Worm (Caenorhabditis elegans) whole organism, young adult: ENCODE data around the gene byn-1.

Experiments used
- B0019.2 ChIP-seq: fragments of 200-800 bp; sonication (Bioruptor generic); conservative IDR thresholded peaks from 2 replicates; pipeline ENCODE4 v1.3.6; 2022; ENCODE audit warnings: missing genetic modification reagents, missing genetic modification characterization, missing compliant biosample characterization
- B0261.1 ChIP-seq: sonication (generic microtip); optimal IDR thresholded peaks from 2 replicates; lab custom pipeline; 2016; ENCODE audit warnings: mild to moderate bottlenecking, missing genetic modification characterization, moderate library complexity, missing compliant biosample characterization
- B0336.3 ChIP-seq: fragments of 200-800 bp; sonication (Bioruptor generic); IDR thresholded peaks from 2 replicates; pipeline ENCODE4 v1.3.6; 2022; ENCODE audit warnings: missing genetic modification characterization, missing compliant biosample characterization
- D2030.7 ChIP-seq: fragments of 200-800 bp; sonication (Bioruptor generic); IDR thresholded peaks from 2 replicates; pipeline ENCODE4 v1.3.6; 2022; ENCODE audit warnings: missing genetic modification reagents, missing genetic modification characterization, missing compliant biosample characterization
- F10E7.11 ChIP-seq: sonication (generic microtip); optimal IDR thresholded peaks from 2 replicates; lab custom pipeline; 2017; ENCODE audit warnings: mild to moderate bottlenecking, missing genetic modification characterization, moderate library complexity, missing compliant biosample characterization
- F37B4.10 ChIP-seq: fragments of 200-800 bp; sonication (Bioruptor generic); IDR thresholded peaks from 2 replicates; pipeline ENCODE4 v1.3.6; 2022; ENCODE audit warnings: missing genetic modification characterization, missing compliant biosample characterization
- F39B2.1 ChIP-seq: fragments of 200-800 bp; sonication (Bioruptor generic); IDR thresholded peaks from 2 replicates; pipeline ENCODE4 v1.3.6; 2022; ENCODE audit warnings: missing genetic modification reagents, missing genetic modification characterization, missing compliant biosample characterization
- F52B5.7 ChIP-seq: sonication (generic microtip); optimal IDR thresholded peaks from 2 replicates; lab custom pipeline; 2016; ENCODE audit warnings: mild to moderate bottlenecking, missing genetic modification characterization, missing compliant biosample characterization
- F55B11.4 ChIP-seq: sonication (generic microtip); optimal IDR thresholded peaks from 2 replicates; lab custom pipeline; 2016; ENCODE audit warnings: missing compliant biosample characterization, missing genetic modification characterization, borderline replicate concordance; ENCODE audit not compliant: insufficient read depth
- F57C9.4 ChIP-seq: sonication (generic microtip); optimal IDR thresholded peaks from 2 replicates; lab custom pipeline; 2017; ENCODE audit warnings: mild to moderate bottlenecking, missing genetic modification characterization, missing compliant biosample characterization
- K12H6.12 ChIP-seq: fragments of 200-800 bp; sonication (Bioruptor generic); optimal IDR thresholded peaks from 2 replicates; lab custom pipeline; 2018; ENCODE audit warnings: mild to moderate bottlenecking, missing genetic modification characterization, missing compliant biosample characterization
- Y53F4B.3 ChIP-seq: fragments of 200-800 bp; sonication (Bioruptor generic); IDR thresholded peaks from 2 replicates; pipeline ENCODE4 v1.3.6; 2022; ENCODE audit warnings: missing genetic modification reagents, missing genetic modification characterization, missing compliant biosample characterization
- Y95B8A.8 ChIP-seq: fragments of 200-800 bp; sonication (Bioruptor generic); IDR thresholded peaks from 2 replicates; pipeline ENCODE4 v1.3.6; 2022; ENCODE audit warnings: missing genetic modification reagents, missing genetic modification characterization, missing compliant biosample characterization
- ama-1 ChIP-seq, 3 experiments: fragments of 150-350 bp in 1 of 3; sonication (generic microtip) in 2 of 3; optimal IDR thresholded peaks; 2 replicates each; lab custom pipeline; 2014 to 2018; ENCODE audit warnings: missing biosample characterization in 2 of 3, missing genetic modification characterization in 2 of 3, missing genetic modification reagents in 2 of 3
- aptf-2 ChIP-seq: fragments of 200-800 bp; sonication (Bioruptor generic); conservative IDR thresholded peaks from 2 replicates; pipeline ENCODE4 v1.3.6; 2022; ENCODE audit warnings: missing genetic modification reagents, missing genetic modification characterization, missing compliant biosample characterization
- aptf-3 ChIP-seq: fragments of 200-800 bp; sonication (Bioruptor generic); IDR thresholded peaks from 2 replicates; pipeline ENCODE4 v1.3.6; 2022; ENCODE audit warnings: missing genetic modification characterization, missing compliant biosample characterization
- bed-1 ChIP-seq: fragments of 200-800 bp; sonication (Bioruptor generic); IDR thresholded peaks from 2 replicates; pipeline ENCODE4 v1.3.6; 2022; ENCODE audit warnings: missing genetic modification reagents, missing genetic modification characterization, missing compliant biosample characterization
- bed-2 ChIP-seq: fragments of 200-800 bp; sonication (Bioruptor generic); IDR thresholded peaks from 2 replicates; pipeline ENCODE4 v1.3.6; 2022; ENCODE audit warnings: missing genetic modification reagents, missing genetic modification characterization, missing compliant biosample characterization
- ceh-100 ChIP-seq: fragments of 200-800 bp; sonication (Bioruptor generic); IDR thresholded peaks from 2 replicates; pipeline ENCODE4 v1.3.6; 2022; ENCODE audit warnings: missing genetic modification reagents, missing genetic modification characterization, missing compliant biosample characterization
- ceh-58 ChIP-seq: fragments of 200-800 bp; sonication (Bioruptor generic); IDR thresholded peaks from 2 replicates; pipeline ENCODE4 v1.3.6; 2022; ENCODE audit warnings: missing genetic modification characterization, missing compliant biosample characterization
- chd-7 ChIP-seq: sonication (generic microtip); optimal IDR thresholded peaks from 2 replicates; lab custom pipeline; 2016; ENCODE audit warnings: mild to moderate bottlenecking, missing genetic modification characterization, moderate library complexity, missing compliant biosample characterization
- die-1 ChIP-seq: sonication (generic microtip); optimal IDR thresholded peaks from 2 replicates; lab custom pipeline; 2016; ENCODE audit warnings: missing genotype, mild to moderate bottlenecking, missing genetic modification characterization, missing compliant biosample characterization
- dpff-1 ChIP-seq: sonication (generic microtip); optimal IDR thresholded peaks from 2 replicates; lab custom pipeline; 2017; ENCODE audit warnings: mild to moderate bottlenecking, missing genetic modification characterization, missing compliant biosample characterization
- egl-18 ChIP-seq: fragments of 200-800 bp; sonication (Bioruptor generic); IDR thresholded peaks from 2 replicates; pipeline ENCODE4 v1.3.6; 2022; ENCODE audit warnings: missing genetic modification reagents, missing genetic modification characterization, missing compliant biosample characterization
- hlh-12 ChIP-seq: sonication (generic microtip); optimal IDR thresholded peaks from 2 replicates; lab custom pipeline; 2016; ENCODE audit warnings: missing genetic modification characterization, missing compliant biosample characterization
- hrde-1 ChIP-seq: sonication (generic microtip); optimal IDR thresholded peaks from 2 replicates; lab custom pipeline; 2016; ENCODE audit warnings: missing genetic modification characterization, mild to moderate bottlenecking, missing compliant biosample characterization, moderate library complexity, missing genotype, missing genetic modification reagents, borderline replicate concordance
- let-526 ChIP-seq: fragments of 200-800 bp; sonication (Bioruptor generic); IDR thresholded peaks from 2 replicates; pipeline ENCODE4 v1.3.6; 2022; ENCODE audit warnings: missing genetic modification reagents, missing genetic modification characterization, missing compliant biosample characterization
- let-607 ChIP-seq, 2 experiments: fragments of 200-800 bp in 1 of 2; sonication (Bioruptor generic) in 1 of 2; sonication (generic microtip) in 1 of 2; optimal IDR thresholded peaks; 2 replicates each; lab custom pipeline; 2016 to 2018; ENCODE audit warnings: mild to moderate bottlenecking in 2 of 2, missing compliant biosample characterization in 2 of 2, missing genetic modification characterization in 2 of 2, moderate library complexity in 2 of 2, missing genotype in 1 of 2
- lin-26 ChIP-seq: fragments of 200-800 bp; sonication (Bioruptor generic); IDR thresholded peaks from 2 replicates; pipeline ENCODE4 v1.3.6; 2022; ENCODE audit warnings: missing genetic modification reagents, missing genetic modification characterization, missing compliant biosample characterization
- lin-40 ChIP-seq: sonication (generic microtip); optimal IDR thresholded peaks from 2 replicates; lab custom pipeline; 2016; ENCODE audit warnings: missing genetic modification characterization, mild to moderate bottlenecking, missing compliant biosample characterization, missing genotype, missing genetic modification reagents
- lsl-1 ChIP-seq: fragments of 200-800 bp; sonication (Bioruptor generic); optimal IDR thresholded peaks from 2 replicates; lab custom pipeline; 2018; ENCODE audit warnings: mild to moderate bottlenecking, missing genetic modification characterization, moderate library complexity, missing compliant biosample characterization
- lsy-27 ChIP-seq: sonication (generic microtip); optimal IDR thresholded peaks from 2 replicates; lab custom pipeline; 2017; ENCODE audit warnings: missing genetic modification characterization, mild to moderate bottlenecking, missing compliant biosample characterization, antibody characterized with exemption, missing genotype, borderline replicate concordance; ENCODE audit not compliant: insufficient read depth
- madf-10 ChIP-seq: sonication (generic microtip); optimal IDR thresholded peaks from 2 replicates; lab custom pipeline; 2016; ENCODE audit warnings: mild to moderate bottlenecking, missing genetic modification characterization, missing compliant biosample characterization
- madf-8 ChIP-seq: fragments of 200-800 bp; sonication (Bioruptor generic); conservative IDR thresholded peaks from 2 replicates; pipeline ENCODE4 v1.3.6; 2022; ENCODE audit warnings: missing genetic modification reagents, missing genetic modification characterization, missing compliant biosample characterization
- mcd-1 ChIP-seq: fragments of 200-800 bp; sonication (Bioruptor generic); IDR thresholded peaks from 2 replicates; pipeline ENCODE4 v1.3.6; 2022; ENCODE audit warnings: missing genetic modification reagents, missing genetic modification characterization, missing compliant biosample characterization
- mel-28 ChIP-seq: sonication (generic microtip); optimal IDR thresholded peaks from 2 replicates; lab custom pipeline; 2016; ENCODE audit warnings: borderline replicate concordance, mild to moderate bottlenecking, missing genetic modification characterization, missing compliant biosample characterization
- nfyb-1 ChIP-seq: fragments of 200-800 bp; sonication (Bioruptor generic); IDR thresholded peaks from 2 replicates; pipeline ENCODE4 v1.3.6; 2022; ENCODE audit warnings: missing genetic modification reagents, missing genetic modification characterization, missing compliant biosample characterization
- nhr-120 ChIP-seq: fragments of 200-800 bp; sonication (Bioruptor generic); IDR thresholded peaks from 2 replicates; pipeline ENCODE4 v1.3.6; 2022; ENCODE audit warnings: missing genetic modification characterization, missing compliant biosample characterization
- rec-8 ChIP-seq, 2 experiments: sonication (generic microtip); optimal IDR thresholded peaks; 2 replicates each; lab custom pipeline; 2016; ENCODE audit warnings: mild to moderate bottlenecking in 2 of 2, missing genetic modification characterization in 2 of 2, missing genetic modification reagents in 2 of 2, missing genotype in 2 of 2, missing biosample characterization in 1 of 2, missing compliant biosample characterization in 1 of 2, moderate library complexity in 1 of 2
- somi-1 ChIP-seq: fragments of 200-800 bp; sonication (Bioruptor generic); optimal IDR thresholded peaks from 2 replicates; lab custom pipeline; 2018; ENCODE audit warnings: mild to moderate bottlenecking, missing genetic modification characterization, missing compliant biosample characterization
- tbx-9 ChIP-seq: sonication (generic microtip); optimal IDR thresholded peaks from 2 replicates; lab custom pipeline; 2016; ENCODE audit warnings: borderline replicate concordance, missing genetic modification characterization, inconsistent platforms, missing compliant biosample characterization
- tlf-1 ChIP-seq: fragments of 200-800 bp; sonication (Bioruptor generic); optimal IDR thresholded peaks from 2 replicates; lab custom pipeline; 2018; ENCODE audit warnings: mild to moderate bottlenecking, missing genetic modification characterization, missing compliant biosample characterization
- unc-62 ChIP-seq: fragments of 150-350 bp; optimal IDR thresholded peaks from 2 replicates; lab custom pipeline; 2014; ENCODE audit warnings: missing biosample characterization, missing genetic modification reagents, missing genetic modification characterization
- xnd-1 ChIP-seq: sonication (generic microtip); optimal IDR thresholded peaks from 2 replicates; lab custom pipeline; 2016; ENCODE audit warnings: missing genotype, missing genetic modification reagents, missing genetic modification characterization, missing compliant biosample characterization
- ztf-18 ChIP-seq: sonication (generic microtip); optimal IDR thresholded peaks from 2 replicates; lab custom pipeline; 2016; ENCODE audit warnings: missing genotype, mild to moderate bottlenecking, missing genetic modification characterization, missing compliant biosample characterization
- ztf-22 ChIP-seq: fragments of 200-800 bp; sonication (Bioruptor generic); optimal IDR thresholded peaks from 2 replicates; lab custom pipeline; 2018; ENCODE audit warnings: mild to moderate bottlenecking, missing genetic modification characterization, moderate library complexity, missing compliant biosample characterization
- ztf-3 ChIP-seq: fragments of 200-800 bp; sonication (Bioruptor generic); optimal IDR thresholded peaks from 2 replicates; lab custom pipeline; 2018; ENCODE audit warnings: mild to moderate bottlenecking, missing genetic modification characterization, missing compliant biosample characterization

byn-1 gene

ce11 chrIII:6971662-6972284 lies 40.0 kb downstream of the byn-1 start, which contains the start of the genes eef-1A.1 and rfc-4:
Gene eef-1A.1, minus strand, starts transcription at chrIII:6971712.
Gene rfc-4, plus strand, starts transcription at chrIII:6972253.
- TF ChIP-seq somi-1, result peak; percentile 72
- TF ChIP-seq ceh-58, result no peak
- TF ChIP-seq ztf-22 (GFP tag; lab: Kevin White, UChicago), result no peak
- TF ChIP-seq ztf-18, result peak; percentile 75
- TF ChIP-seq tlf-1 (GFP tag; lab: Kevin White, UChicago), result peak; percentile 94
- no peak for TF ChIP-seq tbx-9 (tag; lab: Kevin White, UChicago)
- peak; percentile 90 for TF ChIP-seq lsl-1
- no peak for TF ChIP-seq hlh-12 (tag; lab: Kevin White, UChicago)
- TF ChIP-seq let-526 (GFP tag; lab: Robert Waterston, UW), result peak; percentile 71; the same call in 1 of the 2 replicates
- peak; percentile 76 for TF ChIP-seq ceh-100 (GFP tag; lab: Robert Waterston, UW)
- TF ChIP-seq F52B5.7 (tag; lab: Kevin White, UChicago), result no peak
- no peak for TF ChIP-seq unc-62
- TF ChIP-seq F55B11.4 (tag; lab: Kevin White, UChicago), result no peak
- TF ChIP-seq B0019.2 (GFP tag; lab: Robert Waterston, UW), result no peak; the same call in 1 of the 2 replicates
- TF ChIP-seq lsy-27, result peak; percentile 60
- no peak for TF ChIP-seq aptf-3 (GFP tag; lab: Robert Waterston, UW)
- TF ChIP-seq rec-8 (tag; optimal IDR thresholded peaks at IDR 0.05; lab: Kevin White, UChicago), result no peak
- TF ChIP-seq egl-18, result no peak
- TF ChIP-seq madf-8 (GFP tag; lab: Robert Waterston, UW), result peak; percentile 66
- TF ChIP-seq Y95B8A.8 (GFP tag; lab: Robert Waterston, UW), result peak; percentile 70; the same call in 1 of the 2 replicates
- no peak for TF ChIP-seq nhr-120 (GFP tag; lab: Robert Waterston, UW)
- TF ChIP-seq madf-10 (tag; lab: Kevin White, UChicago), result peak; percentile 68
- no peak for TF ChIP-seq F10E7.11
- TF ChIP-seq Y53F4B.3 (GFP tag; lab: Robert Waterston, UW), result no peak
- TF ChIP-seq ztf-3 (GFP tag; lab: Kevin White, UChicago), result no peak
- no peak for TF ChIP-seq dpff-1 (tag; lab: Kevin White, UChicago)
- peak; percentile 18 for TF ChIP-seq die-1 (tag; lab: Kevin White, UChicago)
- TF ChIP-seq xnd-1 (tag; lab: Kevin White, UChicago), result peak; percentile 47
- peak; percentile 11; the same call in 1 of the 2 replicates for TF ChIP-seq lin-26 (GFP tag; lab: Robert Waterston, UW)
- peak; percentile 94 for TF ChIP-seq nfyb-1 (GFP tag; lab: Robert Waterston, UW)
- peak; percentile 89 for TF ChIP-seq lin-40
- TF ChIP-seq hrde-1 (tag; lab: Kevin White, UChicago), result peak; percentile 20
- no peak for TF ChIP-seq aptf-2
- peak; percentile 79 for TF ChIP-seq B0336.3 (GFP tag; lab: Robert Waterston, UW)
- TF ChIP-seq F37B4.10 (GFP tag; lab: Robert Waterston, UW), result no peak
- TF ChIP-seq F57C9.4, result no peak
- peak; percentile 93 for TF ChIP-seq K12H6.12
- TF ChIP-seq D2030.7 (GFP tag; lab: Robert Waterston, UW), result peak; percentile 84
- TF ChIP-seq bed-2, result no peak
- peak; percentile 61 for TF ChIP-seq ama-1 (optimal IDR thresholded peaks at IDR 0.05; lab: Kevin White, UChicago)
- TF ChIP-seq ama-1 (GFP tag; optimal IDR thresholded peaks at IDR 0.05; lab: Kevin White, UChicago), result no peak
- TF ChIP-seq F39B2.1 (GFP tag; lab: Robert Waterston, UW), result peak; percentile 49; the same call in 1 of the 2 replicates
- peak; percentile 91 for TF ChIP-seq mcd-1 (GFP tag; lab: Robert Waterston, UW)
- TF ChIP-seq B0261.1, result peak; percentile 15
- TF ChIP-seq mel-28 (tag; lab: Kevin White, UChicago), result no peak
- peak; percentile 75 for TF ChIP-seq chd-7
- no peak for TF ChIP-seq bed-1 (GFP tag; lab: Robert Waterston, UW)
- TF ChIP-seq let-607 (tag; optimal IDR thresholded peaks at IDR 0.05; lab: Kevin White, UChicago), result peak; percentile 66 to 84
